Worm (Caenorhabditis elegans) whole organism, L2 larva: ENCODE data around the gene unc-9.

Experiments
- elt-3 ChIP-seq: sonication (generic microtip); optimal IDR thresholded peaks from 2 replicates; lab custom pipeline; 2017; ENCODE audit warnings: missing biosample characterization, missing genetic modification characterization
- mdl-1 ChIP-seq, 2 experiments: fragments of 150-350 bp in 1 of 2; sonication (generic microtip) in 1 of 2; optimal IDR thresholded peaks; 2 replicates each; lab custom pipeline; 2017; ENCODE audit warnings: missing biosample characterization in 2 of 2, missing genetic modification characterization in 2 of 2
- nhr-6 ChIP-seq: fragments of 150-350 bp; optimal IDR thresholded peaks from 2 replicates; lab custom pipeline; 2014; ENCODE audit warnings: missing biosample characterization, missing genetic modification characterization
- unc-62 ChIP-seq: fragments of 150-350 bp; optimal IDR thresholded peaks from 2 replicates; lab custom pipeline; 2014; ENCODE audit warnings: missing biosample characterization, missing genetic modification reagents, missing genetic modification characterization
- ztf-11 ChIP-seq: sonication (generic microtip); optimal IDR thresholded peaks from 2 replicates; lab custom pipeline; 2017; ENCODE audit warnings: missing biosample characterization, missing genetic modification characterization
- ztf-4 ChIP-seq: fragments of 150-350 bp; optimal IDR thresholded peaks from 2 replicates; lab custom pipeline; 2014; ENCODE audit warnings: missing biosample characterization, missing genetic modification characterization

DNA sequence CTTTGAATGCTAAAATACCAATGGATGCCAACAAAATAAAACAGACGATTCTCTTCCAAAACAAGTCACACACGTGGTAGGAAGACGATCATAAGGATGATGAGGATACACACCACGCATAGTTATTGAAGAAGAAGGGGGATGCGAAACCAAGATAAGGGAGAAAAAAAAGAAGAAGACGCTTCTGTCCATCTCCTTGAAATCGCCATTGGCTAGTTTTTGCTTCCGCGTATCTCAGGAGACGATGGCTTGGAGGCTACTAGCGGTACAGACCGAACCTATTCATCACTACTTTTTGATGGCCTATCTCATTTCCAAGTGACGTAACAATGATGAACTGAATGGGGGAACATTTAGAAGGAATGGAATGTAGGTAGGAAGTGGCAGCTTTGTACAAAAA is 37.3 kb upstream of the unc-9 start:
- no peak for TF ChIP-seq elt-3 (tag; lab: Kevin White, UChicago)
- TF ChIP-seq mdl-1 (tag; optimal IDR thresholded peaks at IDR 0.05; lab: Kevin White, UChicago), result no peak
- no peak for TF ChIP-seq ztf-4
- no peak for TF ChIP-seq unc-62
- TF ChIP-seq nhr-6 (tag; lab: Kevin White, UChicago), result no peak
- no peak for TF ChIP-seq ztf-11 (tag; lab: Kevin White, UChicago)
